Fruit fly (Drosophila melanogaster): Measurements from ENCODE around the gene Spn27A.

Spn27A gene

DNA sequence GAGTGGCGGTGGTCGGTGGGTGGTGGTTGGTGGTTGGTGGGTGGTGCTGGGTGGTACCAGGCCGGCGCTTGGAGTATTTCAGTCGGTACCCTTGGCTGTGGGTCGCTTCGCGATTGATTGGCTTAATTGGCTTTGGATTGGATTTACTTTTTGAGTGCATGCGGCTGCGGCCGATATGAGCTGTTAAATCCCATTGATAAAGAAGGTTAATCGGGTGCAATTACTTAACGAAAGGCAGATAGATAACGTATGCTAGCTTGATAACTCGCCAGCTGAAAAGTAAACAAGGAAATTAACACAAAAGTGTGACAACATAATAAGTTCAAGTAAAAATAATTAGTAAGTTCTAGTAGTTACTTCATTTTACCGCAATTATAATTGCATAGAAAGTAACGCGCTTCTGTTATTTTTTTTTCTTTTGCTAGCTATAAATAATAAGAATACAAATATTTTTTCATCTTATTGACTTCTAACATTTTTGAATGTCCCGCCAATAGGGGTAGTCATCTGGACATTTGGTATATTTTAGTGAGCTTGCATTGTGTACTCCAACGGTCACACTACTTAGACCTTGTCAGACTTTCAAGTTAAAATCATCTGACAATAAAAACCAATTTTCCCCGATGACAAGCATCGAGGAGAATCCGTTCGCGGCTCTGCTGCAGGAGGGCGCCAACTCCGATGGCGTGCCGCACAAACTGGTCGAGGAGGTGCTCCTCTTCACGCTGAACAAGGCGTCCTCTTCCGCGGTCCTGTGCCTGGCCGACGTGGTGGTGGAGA, 15.0 kb downstream of the Spn27A start, which contains the start of the genes CG31636 and Ube4A:
CG31636 (minus strand) TSS at position 184 of the 780 bp plus-strand sequence.
Ube4A (plus strand) TSS at position 549 of the 780 bp plus-strand sequence.
- TF ChIP-seq CG13204 (GFP tag; optimal IDR thresholded peaks at IDR 0.05) = no peak
- peak; percentile 60 for TF ChIP-seq EcR (GFP tag; optimal IDR thresholded peaks at IDR 0.05)

dm6 chr2L:6656264-6656676, 16.9 kb downstream of the Spn27A start, which contains the start of gene CG31633:
CG31633 (minus strand) TSS chr2L:6656321.
- TF ChIP-seq CG12605 (GFP tag; IDR thresholded peaks at IDR 0.05) (no peak), gl (tag; optimal IDR thresholded peaks at IDR 0.05) (no peak), D1 (tag; optimal IDR thresholded peaks at IDR 0.05) (no peak), Pif1A (GFP tag; optimal IDR thresholded peaks at IDR 0.05) (no peak), CG9948 (tag; optimal IDR thresholded peaks at IDR 0.05) (no peak), CG8301 (tag; optimal IDR thresholded peaks at IDR 0.05) (no peak)

- peak; percentile 36; the same call in 1 of the 2 replicates for TF ChIP-seq Ets98B (GFP tag; IDR thresholded peaks at IDR 0.05)
- TF ChIP-seq CG34367 (tag; optimal IDR thresholded peaks at IDR 0.05) = no peak
These were observed 23.9 kb downstream of the Spn27A start, which contains the start of the genes CG31635 and Tango1 for dm6 chr2L:6649085-6649754. CG31635 (minus strand) TSS chr2L:6649114. Tango1 (plus strand) TSS chr2L:6649388.

DNA sequence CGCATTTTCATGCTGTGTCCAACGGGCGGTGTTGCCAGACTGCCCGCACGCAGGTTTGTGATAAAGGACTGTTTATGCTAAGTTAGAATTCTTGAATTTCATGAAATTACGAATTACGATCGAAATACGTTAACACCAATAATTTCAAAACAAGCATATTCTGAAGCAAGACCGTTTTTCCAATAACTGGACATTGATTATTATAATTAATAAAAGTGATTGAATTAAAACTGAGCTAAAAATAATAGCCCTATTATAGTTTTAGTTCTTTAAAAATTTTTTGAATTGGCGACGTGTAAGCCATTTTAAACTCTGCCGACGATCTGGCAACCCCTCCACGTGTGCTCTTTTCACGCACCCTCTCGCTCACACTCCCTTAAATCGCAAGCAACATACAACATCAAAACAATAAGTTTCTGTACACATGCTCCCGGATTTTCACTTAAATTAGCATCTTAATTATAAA, 25.0 kb downstream of the Spn27A start:
- TF ChIP-seq CG12605 (GFP tag; IDR thresholded peaks at IDR 0.05) = peak; percentile 88
- TF ChIP-seq Snoo (tag; optimal IDR thresholded peaks at IDR 0.05) = peak; percentile 91
- TF ChIP-seq Pif1B (GFP tag; optimal IDR thresholded peaks at IDR 0.05) = peak; percentile 86
- peak; percentile 91 for TF ChIP-seq fd96Ca (GFP tag; IDR thresholded peaks at IDR 0.05)
- no peak for TF ChIP-seq EcR (GFP tag; optimal IDR thresholded peaks at IDR 0.05)
- peak; percentile 93 for TF ChIP-seq CG34367 (tag; optimal IDR thresholded peaks at IDR 0.05)
- TF ChIP-seq CG32121 (GFP tag; IDR thresholded peaks at IDR 0.05) = peak; percentile 95
- peak; percentile 90 for TF ChIP-seq Ets98B (GFP tag; IDR thresholded peaks at IDR 0.05)
- peak; percentile 93 for TF ChIP-seq CG15710 (tag; optimal IDR thresholded peaks at IDR 0.05)
- TF ChIP-seq rn (GFP tag; IDR thresholded peaks at IDR 0.05) = peak; percentile 90
- no peak for TF ChIP-seq D1 (tag; optimal IDR thresholded peaks at IDR 0.05)
- TF ChIP-seq CG17806 (tag; optimal IDR thresholded peaks at IDR 0.05) = peak; percentile 90
- peak; percentile 92 for TF ChIP-seq CG8159 (tag; optimal IDR thresholded peaks at IDR 0.05)
- TF ChIP-seq CG13204 (GFP tag; optimal IDR thresholded peaks at IDR 0.05) = no peak
- peak; percentile 92 for TF ChIP-seq CG9948 (tag; optimal IDR thresholded peaks at IDR 0.05)
- peak; percentile 96 for TF ChIP-seq CG8301 (tag; optimal IDR thresholded peaks at IDR 0.05)
- TF ChIP-seq gl (tag; optimal IDR thresholded peaks at IDR 0.05) = peak; percentile 77
- TF ChIP-seq Pif1A (GFP tag; optimal IDR thresholded peaks at IDR 0.05) = no peak
- TF ChIP-seq CG10348 (GFP tag; IDR thresholded peaks at IDR 0.05) = peak; percentile 78
- peak; percentile 97 for TF ChIP-seq CG14655 (GFP tag; optimal IDR thresholded peaks at IDR 0.05)
- peak; percentile 95 for TF ChIP-seq CG4496 (GFP tag; IDR thresholded peaks at IDR 0.05)

- TF ChIP-seq CG32121 (GFP tag; IDR thresholded peaks at IDR 0.05) = peak; percentile 98
- peak; percentile 98 for TF ChIP-seq CG4496 (GFP tag; IDR thresholded peaks at IDR 0.05)
- TF ChIP-seq CG12605 (GFP tag; IDR thresholded peaks at IDR 0.05) = peak; percentile 96
- TF ChIP-seq Ets98B (GFP tag; IDR thresholded peaks at IDR 0.05) = peak; percentile 97
- TF ChIP-seq CG8159 (tag; optimal IDR thresholded peaks at IDR 0.05) = peak; percentile 89
- TF ChIP-seq gl (tag; optimal IDR thresholded peaks at IDR 0.05) = peak; percentile 82
- peak; percentile 68 for TF ChIP-seq D1 (tag; optimal IDR thresholded peaks at IDR 0.05)
- peak; percentile 82 for TF ChIP-seq CG15710 (tag; optimal IDR thresholded peaks at IDR 0.05)
- TF ChIP-seq Pif1B (GFP tag; optimal IDR thresholded peaks at IDR 0.05) = peak; percentile 94
- TF ChIP-seq rn (GFP tag; IDR thresholded peaks at IDR 0.05) = peak; percentile 92
- TF ChIP-seq CG10348 (GFP tag; IDR thresholded peaks at IDR 0.05) = peak; percentile 88
- TF ChIP-seq CG14655 (GFP tag; optimal IDR thresholded peaks at IDR 0.05) = peak; percentile 95
- TF ChIP-seq CG13204 (GFP tag; optimal IDR thresholded peaks at IDR 0.05) = peak; percentile 73
- TF ChIP-seq Snoo (tag; optimal IDR thresholded peaks at IDR 0.05) = peak; percentile 90
- peak; percentile 82 for TF ChIP-seq CG34367 (tag; optimal IDR thresholded peaks at IDR 0.05)
- TF ChIP-seq EcR (GFP tag; optimal IDR thresholded peaks at IDR 0.05) = peak; percentile 3
- TF ChIP-seq CG9948 (tag; optimal IDR thresholded peaks at IDR 0.05) = peak; percentile 91
- peak; percentile 96 for TF ChIP-seq fd96Ca (GFP tag; IDR thresholded peaks at IDR 0.05)
- TF ChIP-seq CG17806 (tag; optimal IDR thresholded peaks at IDR 0.05) = peak; percentile 90
- peak; percentile 97 for TF ChIP-seq Pif1A (GFP tag; optimal IDR thresholded peaks at IDR 0.05)
- TF ChIP-seq CG8301 (tag; optimal IDR thresholded peaks at IDR 0.05) = peak; percentile 96
These were observed 25.9 kb downstream of the Spn27A start for dm6 chr2L:6647103-6647711.

Data from whole organism, pupa.